Fruit fly (Drosophila melanogaster): ENCODE data around the gene CG4822.

CG4822 gene

DNA sequence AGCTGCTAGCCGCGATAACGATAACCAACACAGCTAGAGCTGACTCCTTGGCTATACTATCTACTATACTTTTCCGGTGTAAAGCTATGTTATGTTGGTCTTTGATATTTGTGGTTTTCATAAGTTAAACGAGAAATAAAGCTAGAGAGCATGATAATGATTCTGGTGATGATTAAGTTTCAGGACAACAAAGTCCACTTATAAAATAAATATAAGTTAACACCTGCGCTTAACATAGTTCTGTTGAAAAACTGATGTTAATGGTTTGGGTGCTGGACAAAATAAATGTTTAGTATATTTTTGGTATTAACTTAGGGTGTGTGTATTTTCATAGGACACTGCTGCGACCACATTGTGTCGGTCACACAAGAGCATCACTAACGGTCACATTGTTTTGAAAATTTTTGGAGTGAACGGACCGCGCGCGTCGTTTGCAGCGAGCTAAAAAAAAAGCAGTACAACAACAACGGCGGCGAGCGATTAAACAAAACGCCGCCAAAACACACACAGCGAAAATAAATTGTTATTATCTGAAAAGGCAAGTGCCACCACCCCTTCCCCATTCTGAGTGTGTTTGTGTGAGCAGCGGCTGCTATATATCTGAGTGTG lies 37.2 kb upstream of the CG4822 start, which contains the start of the genes CG33635 and spen (continued):
- TF ChIP-seq repo (GFP tag; optimal IDR thresholded peaks at IDR 0.05) (no peak), CG5953 (GFP tag; IDR thresholded peaks at IDR 0.05) (no peak), CG17829 (tag; optimal IDR thresholded peaks at IDR 0.05) (peak; percentile 68), CG6765 (GFP tag; optimal IDR thresholded peaks at IDR 0.05) (peak; percentile 60), CG2875 (GFP tag; optimal IDR thresholded peaks at IDR 0.05) (no peak), CG18262 (tag; optimal IDR thresholded peaks at IDR 0.05) (peak; percentile 26), CG7372 (GFP tag; IDR thresholded peaks at IDR 0.05) (no peak), CG4854 (GFP tag; optimal IDR thresholded peaks at IDR 0.05) (no peak), CG9932 (GFP tag; IDR thresholded peaks at IDR 0.05) (no peak), Dref (GFP tag; IDR thresholded peaks at IDR 0.05) (no peak), sug (tag; optimal IDR thresholded peaks at IDR 0.05) (peak; percentile 51), CG17186 (GFP tag; optimal IDR thresholded peaks at IDR 0.05) (peak; percentile 97), zen (tag; optimal IDR thresholded peaks at IDR 0.05) (peak; percentile 33), crol (GFP tag; IDR thresholded peaks at IDR 0.05) (no peak), CG10979 (tag; optimal IDR thresholded peaks at IDR 0.05) (peak; percentile 26), CG17359 (tag; optimal IDR thresholded peaks at IDR 0.05) (peak; percentile 44), knrl (GFP tag; IDR thresholded peaks at IDR 0.05; ENCODE audit: partially characterized antibody) (no peak), CG7987 (GFP tag; optimal IDR thresholded peaks at IDR 0.05) (peak; percentile 58), CG15601 (tag; optimal IDR thresholded peaks at IDR 0.05) (peak; percentile 59), gce (GFP tag; IDR thresholded peaks at IDR 0.05) (no peak), fd102C (GFP tag; optimal IDR thresholded peaks at IDR 0.05) (no peak), cato (GFP tag; optimal IDR thresholded peaks at IDR 0.05; ENCODE audit: borderline replicate concordance) (no peak), sqz (GFP tag; optimal IDR thresholded peaks at IDR 0.05) (peak; percentile 95), CG10654 (GFP tag; optimal IDR thresholded peaks at IDR 0.05) (no peak), dpn (GFP tag; optimal IDR thresholded peaks at IDR 0.05) (peak in 1 of 2 experiments; percentile 33), BEAF-32 (GFP tag; optimal IDR thresholded peaks at IDR 0.05) (peak; percentile 54), CG2889 (GFP tag; IDR thresholded peaks at IDR 0.05) (no peak), CG15514 (GFP tag; optimal IDR thresholded peaks at IDR 0.05) (peak; percentile 76), bcd (GFP tag; optimal IDR thresholded peaks at IDR 0.05) (no peak), CoRest (tag; optimal IDR thresholded peaks at IDR 0.05) (peak; percentile 47), CG10321 (GFP tag; IDR thresholded peaks at IDR 0.05) (no peak), Max (GFP tag; optimal IDR thresholded peaks at IDR 0.05) (peak; percentile 36), da (GFP tag; optimal IDR thresholded peaks at IDR 0.05) (no peak), CG8290 (GFP tag; optimal IDR thresholded peaks at IDR 0.05) (no peak), CG8290 (tag; optimal IDR thresholded peaks at IDR 0.05) (peak in 1 of 2 experiments; percentile 31), PHDP (tag; optimal IDR thresholded peaks at IDR 0.05) (peak; percentile 23), Oaz (GFP tag; IDR thresholded peaks at IDR 0.05) (no peak), CG11504 (tag; optimal IDR thresholded peaks at IDR 0.05) (peak; percentile 62), Lim3 (GFP tag; IDR thresholded peaks at IDR 0.05) (no peak), ems (GFP tag; optimal IDR thresholded peaks at IDR 0.05) (peak; percentile 37), scrt (GFP tag; optimal IDR thresholded peaks at IDR 0.05) (peak; percentile 16), lola (GFP tag; optimal IDR thresholded peaks at IDR 0.05) (no peak), CG10267 (tag; optimal IDR thresholded peaks at IDR 0.05) (peak; percentile 75), dysf (GFP tag; IDR thresholded peaks at IDR 0.05) (no peak), CG34376 (GFP tag; optimal IDR thresholded peaks at IDR 0.05) (peak; percentile 88), CG6272 (GFP tag; IDR thresholded peaks at IDR 0.05) (no peak), CG32767 (GFP tag; IDR thresholded peaks at IDR 0.05) (no peak), ase (GFP tag; IDR thresholded peaks at IDR 0.05) (no peak), Trl (optimal IDR thresholded peaks at IDR 0.05) (no peak), Trl (GFP tag; optimal IDR thresholded peaks at IDR 0.05) (no peak), ind (GFP tag; optimal IDR thresholded peaks at IDR 0.05) (no peak)

Data from whole organism, embryonic.